Worm (Caenorhabditis elegans): ENCODE data around the gene exos-4.1.

- TF ChIP-seq tab-1 (GFP tag; IDR thresholded peaks at IDR 0.05) (no peak), ztf-23 (GFP tag; IDR thresholded peaks at IDR 0.05) (no peak)
Observed at ce11 chrIV:13051073-13051472, 47.7 kb upstream of the exos-4.1 start, which contains the start of gene scl-11.
